Fruit fly (Drosophila melanogaster) whole organism, embryonic: ENCODE measurements around the gene CG34138.

ENCODE experiments used
- ATbp ChIP-seq: fragments of 200-800 bp; sonication (Bioruptor generic); optimal IDR thresholded peaks from 2 replicates; lab custom pipeline; 2017; ENCODE audit warnings: missing biosample characterization, mild to moderate bottlenecking, missing genetic modification characterization, missing genetic modification reagents
- Awh ChIP-seq: fragments of 200-800 bp; sonication (Bioruptor generic); IDR thresholded peaks from 2 replicates; pipeline ENCODE4, ENCODE4 v1.3.6; 2022; ENCODE audit warnings: missing biosample characterization, missing genetic modification characterization
- CG10147 ChIP-seq: fragments of 200-800 bp; sonication (Bioruptor generic); optimal IDR thresholded peaks from 2 replicates; lab custom pipeline; 2019; ENCODE audit warnings: missing biosample characterization, mild to moderate bottlenecking, missing genetic modification characterization, moderate library complexity
- CG11093 ChIP-seq: fragments of 200-800 bp; sonication (Bioruptor generic); IDR thresholded peaks from 3 replicates; pipeline ENCODE4 v1.3.6; 2022; ENCODE audit warnings: missing biosample characterization, missing genetic modification characterization
- CG14860 ChIP-seq: fragments of 200-800 bp; sonication (Bioruptor generic); IDR thresholded peaks from 3 replicates; pipeline ENCODE4 v1.3.6; 2022; ENCODE audit warnings: missing biosample characterization, missing genetic modification characterization; ENCODE audit not compliant: partially characterized antibody
- CG17361 ChIP-seq: fragments of 200-800 bp; sonication (Bioruptor generic); IDR thresholded peaks from 3 replicates; pipeline ENCODE4 v1.3.6; 2022; ENCODE audit warnings: missing biosample characterization, missing genetic modification characterization
- CG17568 ChIP-seq: fragments of 200-800 bp; sonication (Bioruptor generic); optimal IDR thresholded peaks from 2 replicates; lab custom pipeline; 2018; ENCODE audit warnings: missing biosample characterization, mild to moderate bottlenecking, missing genetic modification characterization, moderate library complexity
- CG1832 ChIP-seq: fragments of 200-800 bp; sonication (Bioruptor generic); optimal IDR thresholded peaks from 2 replicates; lab custom pipeline; 2017; ENCODE audit warnings: missing biosample characterization, mild to moderate bottlenecking, missing genetic modification characterization, inconsistent platforms
- CG2129 ChIP-seq: fragments of 200-800 bp; sonication (Bioruptor generic); IDR thresholded peaks from 2 replicates; pipeline ENCODE4 v1.3.6; 2022; ENCODE audit warnings: missing biosample characterization, missing genetic modification characterization; ENCODE audit not compliant: partially characterized antibody
- CG32767 ChIP-seq: fragments of 200-800 bp; sonication (Bioruptor generic); IDR thresholded peaks from 2 replicates; pipeline ENCODE4 v1.3.6; 2022; ENCODE audit warnings: missing biosample characterization, missing genetic modification characterization
- CG4707 ChIP-seq: fragments of 200-800 bp; sonication (Bioruptor generic); optimal IDR thresholded peaks from 2 replicates; lab custom pipeline; 2018; ENCODE audit warnings: missing biosample characterization, mild to moderate bottlenecking, missing genetic modification characterization, moderate library complexity
- CG4820 ChIP-seq: fragments of 200-800 bp; sonication (Bioruptor generic); optimal IDR thresholded peaks from 3 replicates; lab custom pipeline; 2016; ENCODE audit warnings: missing biosample characterization, missing genetic modification characterization
- CG6272 ChIP-seq: fragments of 200-800 bp; sonication (Bioruptor generic); IDR thresholded peaks from 2 replicates; pipeline ENCODE4 v1.3.6; 2022; ENCODE audit warnings: missing biosample characterization, missing genetic modification characterization
- CG7963 ChIP-seq: fragments of 200-800 bp; sonication (Bioruptor generic); IDR thresholded peaks from 3 replicates; pipeline ENCODE4 v1.3.6; 2022; ENCODE audit warnings: missing biosample characterization, missing genetic modification characterization; ENCODE audit not compliant: partially characterized antibody
- CG8290 ChIP-seq, 3 experiments: fragments of 200-800 bp; sonication (Bioruptor generic); optimal IDR thresholded peaks; 2 replicates each; lab custom pipeline; 2016 to 2019; ENCODE audit warnings: missing biosample characterization in 3 of 3, missing genetic modification characterization in 3 of 3, mild to moderate bottlenecking in 2 of 3, moderate library complexity in 1 of 3
- CG9437 ChIP-seq: fragments of 200-800 bp; sonication (Bioruptor generic); optimal IDR thresholded peaks from 2 replicates; lab custom pipeline; 2018; ENCODE audit warnings: missing biosample characterization, mild to moderate bottlenecking, missing genetic modification characterization
- Doc3 ChIP-seq: fragments of 200-800 bp; sonication (Bioruptor generic); IDR thresholded peaks from 3 replicates; pipeline ENCODE4 v1.3.6; 2022; ENCODE audit warnings: missing biosample characterization, missing genetic modification characterization; ENCODE audit not compliant: partially characterized antibody
- Dref ChIP-seq: fragments of 200-800 bp; sonication (Bioruptor generic); IDR thresholded peaks from 2 replicates; pipeline ENCODE4 v1.3.6; 2022; ENCODE audit warnings: missing biosample characterization, missing genetic modification characterization
- ERR ChIP-seq: fragments of 200-800 bp; sonication (Bioruptor generic); optimal IDR thresholded peaks from 2 replicates; lab custom pipeline; 2016; ENCODE audit warnings: missing biosample characterization, missing genetic modification characterization
- HLH3B ChIP-seq: fragments of 200-800 bp; sonication (Bioruptor generic); IDR thresholded peaks from 2 replicates; pipeline ENCODE4 v1.3.6; 2022; ENCODE audit warnings: missing biosample characterization, missing genetic modification characterization
- MBD-R2 ChIP-seq: fragments of 200-800 bp; sonication (Bioruptor generic); IDR thresholded peaks from 2 replicates; pipeline ENCODE4 v1.3.6; 2022; ENCODE audit warnings: missing biosample characterization, missing genetic modification characterization
- Mad ChIP-seq: fragments of 200-800 bp; sonication (Bioruptor generic); optimal IDR thresholded peaks from 2 replicates; lab custom pipeline; 2016; ENCODE audit warnings: missing biosample characterization, missing genetic modification characterization
- Mes4 ChIP-seq: fragments of 200-800 bp; sonication (Bioruptor generic); optimal IDR thresholded peaks from 2 replicates; lab custom pipeline; 2016; ENCODE audit warnings: missing biosample characterization, missing genetic modification characterization
- NK7.1 ChIP-seq: fragments of 200-800 bp; sonication (Bioruptor generic); optimal IDR thresholded peaks from 3 replicates; lab custom pipeline; 2016; ENCODE audit warnings: missing biosample characterization, missing genetic modification characterization
- Optix ChIP-seq: fragments of 200-800 bp; sonication (Bioruptor generic); IDR thresholded peaks from 3 replicates; pipeline ENCODE4 v1.3.6; 2022; ENCODE audit warnings: missing biosample characterization, missing genetic modification characterization
- Ptx1 ChIP-seq: fragments of 200-800 bp; sonication (Bioruptor generic); IDR thresholded peaks from 2 replicates; pipeline ENCODE4 v1.3.6; 2022; ENCODE audit warnings: missing biosample characterization, missing genetic modification characterization
- Rfx ChIP-seq: fragments of 200-800 bp; sonication (Bioruptor generic); IDR thresholded peaks from 2 replicates; pipeline ENCODE4 v1.3.6; 2022; ENCODE audit warnings: missing biosample characterization, missing genetic modification characterization
- Six4 ChIP-seq: fragments of 200-800 bp; sonication (Bioruptor generic); optimal IDR thresholded peaks from 2 replicates; lab custom pipeline; 2016; ENCODE audit warnings: missing biosample characterization, missing genetic modification characterization
- Sry-δ ChIP-seq: fragments of 200-800 bp; sonication (Bioruptor generic); optimal IDR thresholded peaks from 2 replicates; lab custom pipeline; 2016; ENCODE audit warnings: missing biosample characterization, missing genetic modification characterization
- Usf ChIP-seq: fragments of 200-800 bp; sonication (Bioruptor generic); optimal IDR thresholded peaks from 2 replicates; lab custom pipeline; 2017; ENCODE audit warnings: missing genotype, missing biosample characterization, missing genetic modification characterization
- ato ChIP-seq: fragments of 200-800 bp; sonication (Bioruptor generic); IDR thresholded peaks from 2 replicates; pipeline ENCODE4 v1.3.6; 2022; ENCODE audit warnings: missing biosample characterization, missing genetic modification characterization; ENCODE audit not compliant: partially characterized antibody
- bab2 ChIP-seq: fragments of 200-800 bp; sonication (Bioruptor generic); optimal IDR thresholded peaks from 2 replicates; lab custom pipeline; 2016; ENCODE audit warnings: missing biosample characterization, missing genetic modification characterization
- bbx ChIP-seq: fragments of 200-800 bp; sonication (Bioruptor generic); IDR thresholded peaks from 2 replicates; pipeline ENCODE4 v1.3.6; 2022; ENCODE audit warnings: missing biosample characterization, missing genetic modification characterization; ENCODE audit not compliant: partially characterized antibody
- bcd ChIP-seq: fragments of 200-800 bp; sonication (Bioruptor generic); optimal IDR thresholded peaks from 2 replicates; lab custom pipeline; 2017; ENCODE audit warnings: missing biosample characterization, mild to moderate bottlenecking, missing genetic modification characterization
- br ChIP-seq: fragments of >200 bp; optimal IDR thresholded peaks from 2 replicates; lab custom pipeline; 2017
- cato ChIP-seq: fragments of 200-800 bp; sonication (Bioruptor generic); optimal IDR thresholded peaks from 2 replicates; lab custom pipeline; 2016; ENCODE audit warnings: missing biosample characterization, missing genetic modification characterization, borderline replicate concordance
- crol ChIP-seq: fragments of 200-800 bp; sonication (Bioruptor generic); IDR thresholded peaks from 2 replicates; pipeline ENCODE4 v1.3.6; 2022; ENCODE audit warnings: missing biosample characterization, missing genetic modification characterization
- disco-r ChIP-seq: fragments of 200-800 bp; sonication (Bioruptor generic); optimal IDR thresholded peaks from 2 replicates; lab custom pipeline; 2016; ENCODE audit warnings: missing biosample characterization, missing genetic modification characterization
- grau ChIP-seq: fragments of 200-800 bp; optimal IDR thresholded peaks from 3 replicates; lab custom pipeline; 2019; ENCODE audit warnings: missing biosample characterization, mild to moderate bottlenecking, missing genetic modification characterization, moderate library complexity
- hb ChIP-seq: fragments of 200-800 bp; sonication (Bioruptor generic); IDR thresholded peaks from 3 replicates; pipeline ENCODE4 v1.3.6; 2022; ENCODE audit warnings: missing biosample characterization, missing genetic modification characterization; ENCODE audit not compliant: partially characterized antibody
- hkb ChIP-seq, 2 experiments: fragments of 200-800 bp in 1 of 2; fragments of >200 bp in 1 of 2; sonication (Bioruptor generic) in 1 of 2; IDR thresholded peaks in 1 of 2; optimal IDR thresholded peaks in 1 of 2; 2 replicates each; pipeline versions ENCODE4 v1.3.6 to Lab custom; 2017 to 2022; ENCODE audit warnings: missing biosample characterization in 1 of 2, missing genetic modification characterization in 1 of 2
- insv ChIP-seq, 2 experiments: fragments of 200-800 bp; sonication (Bioruptor generic); optimal IDR thresholded peaks; 3 replicates each; lab custom pipeline; 2016 to 2018; ENCODE audit warnings: missing biosample characterization in 2 of 2, missing genetic modification characterization in 2 of 2
- nerfin-2 ChIP-seq: fragments of 200-800 bp; sonication (Bioruptor generic); IDR thresholded peaks from 2 replicates; pipeline ENCODE4 v1.3.6; 2022; ENCODE audit warnings: missing biosample characterization, missing genetic modification characterization; ENCODE audit not compliant: partially characterized antibody
- pzg ChIP-seq: fragments of 200-800 bp; sonication (Bioruptor generic); optimal IDR thresholded peaks from 3 replicates; lab custom pipeline; 2018; ENCODE audit warnings: missing biosample characterization, mild to moderate bottlenecking, missing genetic modification characterization, moderate library complexity
- rib ChIP-seq: fragments of 200-800 bp; sonication (Bioruptor generic); IDR thresholded peaks from 2 replicates; pipeline ENCODE4 v1.3.6; 2022; ENCODE audit warnings: missing biosample characterization, missing genetic modification characterization
- ro ChIP-seq: fragments of 200-800 bp; sonication (Bioruptor generic); IDR thresholded peaks from 2 replicates; pipeline ENCODE4 v1.3.6; 2022; ENCODE audit warnings: missing biosample characterization, missing genetic modification characterization
- sens ChIP-seq: fragments of 200-800 bp; sonication (Bioruptor generic); peaks from one replicate; lab custom pipeline; 2016; ENCODE audit warnings: missing biosample characterization, missing genetic modification characterization
- twi ChIP-seq: fragments of 200-800 bp; optimal IDR thresholded peaks from 2 replicates; lab custom pipeline; 2019; ENCODE audit warnings: missing biosample characterization, mild to moderate bottlenecking, missing genetic modification characterization, moderate library complexity
- vvl ChIP-seq: fragments of 200-800 bp; sonication (Bioruptor generic); IDR thresholded peaks from 2 replicates; pipeline ENCODE4 v1.3.6; 2022; ENCODE audit warnings: missing biosample characterization, missing genetic modification characterization
- zen2 ChIP-seq: fragments of 200-800 bp; sonication (Bioruptor generic); IDR thresholded peaks from 3 replicates; pipeline ENCODE4 v1.3.6; 2022; ENCODE audit warnings: missing biosample characterization, missing genetic modification characterization; ENCODE audit not compliant: partially characterized antibody
- zfh1 ChIP-seq: fragments of 200-800 bp; sonication (Bioruptor generic); IDR thresholded peaks from 3 replicates; pipeline ENCODE4 v1.3.6; 2022; ENCODE audit warnings: missing biosample characterization, missing genetic modification characterization

The CG34138 gene

DNA sequence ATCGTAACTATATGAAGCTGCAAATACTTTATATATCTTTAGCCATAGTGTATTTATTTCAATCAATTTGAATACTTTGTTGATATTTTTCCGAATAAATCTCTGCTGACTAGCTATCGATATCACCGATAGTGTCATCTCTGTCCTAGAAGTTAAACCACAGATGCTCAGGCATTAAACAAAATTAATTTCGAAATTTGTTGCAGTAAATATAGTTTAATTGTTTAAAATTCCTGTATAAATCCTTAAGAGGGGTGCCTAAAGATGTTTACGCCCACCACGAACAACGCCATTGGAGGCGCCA is 10.1 kb downstream of the CG34138 start, which contains the start of gene Nup58 (continued):
- TF ChIP-seq CG2129 (GFP tag; lab: Robert Waterston, UW), result peak; percentile 60
- peak; percentile 76 for TF ChIP-seq ato (GFP tag; lab: Robert Waterston, UW)
- no peak for TF ChIP-seq Six4 (GFP tag; lab: Kevin White, UChicago)
- no peak for TF ChIP-seq Mes4 (GFP tag; lab: Kevin White, UChicago)
- no peak for TF ChIP-seq Usf
- peak; percentile 55 for TF ChIP-seq nerfin-2
- TF ChIP-seq CG8290 (GFP tag; optimal IDR thresholded peaks at IDR 0.05; lab: Kevin White, UChicago), result no peak
- peak in 1 of 2 experiments; percentile 53 for TF ChIP-seq CG8290 (tag; optimal IDR thresholded peaks at IDR 0.05; lab: Kevin White, UChicago)
- TF ChIP-seq Doc3 (GFP tag; lab: Robert Waterston, UW), result peak; percentile 77
- TF ChIP-seq zfh1, result no peak
- TF ChIP-seq br (lab: Kevin White, UChicago), result no peak
- no peak for TF ChIP-seq cato (GFP tag; lab: Kevin White, UChicago)
- TF ChIP-seq bcd (GFP tag; lab: Kevin White, UChicago), result no peak
- 0 out of 2 replicates have a peak, but pooled peaks have one; percentile 7 for TF ChIP-seq Awh (GFP tag; lab: Robert Waterston, UW)
- TF ChIP-seq rib (GFP tag; lab: Robert Waterston, UW), result no peak
- TF ChIP-seq CG6272 (GFP tag; lab: Robert Waterston, UW), result no peak
- no peak for TF ChIP-seq crol (GFP tag; lab: Robert Waterston, UW)
- TF ChIP-seq ATbp (GFP tag; lab: Kevin White, UChicago), result no peak
- TF ChIP-seq CG11093 (GFP tag; lab: Robert Waterston, UW), result no peak
- peak; percentile 50 for TF ChIP-seq MBD-R2 (GFP tag; lab: Robert Waterston, UW)
- peak; percentile 76 for TF ChIP-seq zen2
- TF ChIP-seq CG9437, result no peak
- peak; percentile 65 for TF ChIP-seq Rfx (GFP tag; lab: Robert Waterston, UW)
- no peak for TF ChIP-seq Mad (GFP tag; lab: Kevin White, UChicago)
- no peak for TF ChIP-seq CG10147 (GFP tag; lab: Kevin White, UChicago)
- TF ChIP-seq HLH3B, result no peak
- TF ChIP-seq insv (GFP tag; optimal IDR thresholded peaks at IDR 0.05; lab: Kevin White, UChicago), result no peak
- peak; percentile 15; the same call in 1 of the 3 replicates for TF ChIP-seq hb (GFP tag; lab: Robert Waterston, UW)
- TF ChIP-seq CG17568 (GFP tag; lab: Kevin White, UChicago), result no peak
- no peak for TF ChIP-seq ERR (GFP tag; lab: Kevin White, UChicago)
- TF ChIP-seq disco-r, result no peak
- TF ChIP-seq CG4820 (GFP tag; lab: Kevin White, UChicago), result no peak
- no peak for TF ChIP-seq grau (tag; lab: Kevin White, UChicago)
- TF ChIP-seq sens (GFP tag; lab: Kevin White, UChicago), result peak; percentile 87
- no peak for TF ChIP-seq hkb (optimal IDR thresholded peaks at IDR 0.05; lab: Kevin White, UChicago)
- no peak for TF ChIP-seq hkb (GFP tag; IDR thresholded peaks at IDR 0.05; lab: Robert Waterston, UW)
- TF ChIP-seq CG4707, result no peak
- TF ChIP-seq twi, result no peak
- TF ChIP-seq Ptx1, result peak; percentile 14; the same call in 1 of the 2 replicates
- TF ChIP-seq ro, result no peak
- no peak for TF ChIP-seq CG32767 (GFP tag; lab: Robert Waterston, UW)
- no peak for TF ChIP-seq CG1832 (GFP tag; lab: Kevin White, UChicago)
- TF ChIP-seq Optix, result no peak
- TF ChIP-seq bab2 (GFP tag; lab: Kevin White, UChicago), result no peak
- peak; percentile 66 for TF ChIP-seq CG14860 (GFP tag; lab: Robert Waterston, UW)
- TF ChIP-seq CG17361 (GFP tag; lab: Robert Waterston, UW), result 0 out of 3 replicates have a peak, but pooled peaks have one; percentile 3
- peak; percentile 70 for TF ChIP-seq CG7963 (GFP tag; lab: Robert Waterston, UW)
- TF ChIP-seq Sry-δ (GFP tag; lab: Kevin White, UChicago), result peak; percentile 62
- peak; percentile 32 for TF ChIP-seq pzg (GFP tag; lab: Kevin White, UChicago)
- TF ChIP-seq Dref (GFP tag; lab: Robert Waterston, UW), result peak; percentile 65
- TF ChIP-seq bbx (GFP tag; lab: Robert Waterston, UW), result peak; percentile 84
- TF ChIP-seq vvl, result peak; percentile 48; the same call in 1 of the 2 replicates
- TF ChIP-seq NK7.1 (GFP tag; lab: Kevin White, UChicago), result no peak
